Fruit fly (Drosophila melanogaster) whole organism, embryonic: ENCODE data around the gene CG43895.

Experiments used
- Antp ChIP-seq: fragments of 200-800 bp; sonication (Bioruptor generic); optimal IDR thresholded peaks from 3 replicates; lab custom pipeline; 2016; ENCODE audit warnings: missing biosample characterization, missing genetic modification characterization
- Asciz ChIP-seq: fragments of 200-800 bp; sonication (Bioruptor generic); optimal IDR thresholded peaks from 2 replicates; lab custom pipeline; 2017; ENCODE audit warnings: missing biosample characterization, mild to moderate bottlenecking, missing genetic modification characterization, missing genetic modification reagents
- Atf3 ChIP-seq: fragments of 200-800 bp; sonication (Bioruptor generic); optimal IDR thresholded peaks from 3 replicates; lab custom pipeline; 2016; ENCODE audit warnings: missing biosample characterization, missing genetic modification characterization
- CG10274 ChIP-seq: fragments of 200-800 bp; sonication (Bioruptor generic); optimal IDR thresholded peaks from 3 replicates; lab custom pipeline; 2017; ENCODE audit warnings: missing biosample characterization, mild to moderate bottlenecking, missing genetic modification characterization
- CG10959 ChIP-seq: fragments of 200-800 bp; sonication (Bioruptor generic); IDR thresholded peaks from 2 replicates; pipeline ENCODE4 v1.3.6; 2022; ENCODE audit warnings: missing biosample characterization, missing genetic modification characterization
- CG11247 ChIP-seq: fragments of 200-800 bp; sonication (Bioruptor generic); IDR thresholded peaks from 2 replicates; pipeline ENCODE4 v1.3.6; 2022; ENCODE audit warnings: missing biosample characterization, missing genetic modification characterization
- CG12391 ChIP-seq: fragments of 200-800 bp; sonication (Bioruptor generic); optimal IDR thresholded peaks from 3 replicates; lab custom pipeline; 2018; ENCODE audit warnings: missing biosample characterization, mild to moderate bottlenecking, missing genetic modification characterization, moderate library complexity
- CG14441 ChIP-seq: fragments of 200-800 bp; sonication (Bioruptor generic); IDR thresholded peaks from 2 replicates; pipeline ENCODE4 v1.3.6; 2022; ENCODE audit warnings: missing biosample characterization, missing genetic modification characterization
- CG15269 ChIP-seq: fragments of 200-800 bp; sonication (Bioruptor generic); optimal IDR thresholded peaks from 2 replicates; lab custom pipeline; 2018; ENCODE audit warnings: missing biosample characterization, mild to moderate bottlenecking, missing genetic modification characterization, moderate library complexity
- CG15696 ChIP-seq: fragments of 200-800 bp; sonication (Bioruptor generic); optimal IDR thresholded peaks from 2 replicates; lab custom pipeline; 2019; ENCODE audit warnings: missing biosample characterization, mild to moderate bottlenecking, missing genetic modification characterization, moderate library complexity
- CG1647 ChIP-seq: fragments of 200-800 bp; sonication (Bioruptor generic); optimal IDR thresholded peaks from 3 replicates; lab custom pipeline; 2016; ENCODE audit warnings: missing biosample characterization, missing genetic modification characterization
- CG18599 ChIP-seq: fragments of 200-800 bp; sonication (Bioruptor generic); optimal IDR thresholded peaks from 3 replicates; lab custom pipeline; 2017; ENCODE audit warnings: missing biosample characterization, missing genetic modification characterization, mild to moderate bottlenecking, moderate library complexity, missing genetic modification reagents
- CG18764 ChIP-seq: fragments of 200-800 bp; sonication (Bioruptor generic); optimal IDR thresholded peaks from 3 replicates; lab custom pipeline; 2016; ENCODE audit warnings: missing biosample characterization, missing genetic modification characterization
- CG30431 ChIP-seq: fragments of 200-800 bp; sonication (Bioruptor generic); optimal IDR thresholded peaks from 2 replicates; lab custom pipeline; 2017; ENCODE audit warnings: missing biosample characterization, missing genetic modification characterization
- CG31388 ChIP-seq: fragments of 200-800 bp; sonication (Bioruptor generic); optimal IDR thresholded peaks from 2 replicates; lab custom pipeline; 2016; ENCODE audit warnings: missing biosample characterization, missing genetic modification characterization
- CG32532 ChIP-seq: fragments of 200-800 bp; sonication (Bioruptor generic); IDR thresholded peaks from 2 replicates; pipeline ENCODE4 v1.3.6; 2022; ENCODE audit warnings: missing biosample characterization, missing genetic modification characterization
- CG33213 ChIP-seq: fragments of 200-800 bp; sonication (Bioruptor generic); optimal IDR thresholded peaks from 3 replicates; lab custom pipeline; 2016; ENCODE audit warnings: missing biosample characterization, missing genetic modification characterization
- CG4328 ChIP-seq: fragments of 200-800 bp; sonication (Bioruptor generic); optimal IDR thresholded peaks from 3 replicates; lab custom pipeline; 2017; ENCODE audit warnings: missing biosample characterization, missing genetic modification reagents, missing genetic modification characterization
- CG4617 ChIP-seq: fragments of 200-800 bp; sonication (Bioruptor generic); optimal IDR thresholded peaks from 3 replicates; lab custom pipeline; 2016; ENCODE audit warnings: missing biosample characterization, missing genetic modification characterization, borderline replicate concordance
- CG6689 ChIP-seq: fragments of 200-800 bp; sonication (Bioruptor generic); IDR thresholded peaks from 2 replicates; pipeline ENCODE4 v1.3.6; 2022; ENCODE audit warnings: missing biosample characterization, missing genetic modification characterization
- CG6765 ChIP-seq: fragments of 200-800 bp; sonication (Bioruptor generic); optimal IDR thresholded peaks from 3 replicates; lab custom pipeline; 2017; ENCODE audit warnings: missing biosample characterization, mild to moderate bottlenecking, missing genetic modification characterization
- CG6813 ChIP-seq: fragments of 200-800 bp; sonication (Bioruptor generic); optimal IDR thresholded peaks from 2 replicates; lab custom pipeline; 2017; ENCODE audit warnings: missing biosample characterization, missing genetic modification characterization, mild to moderate bottlenecking, moderate library complexity, missing genetic modification reagents
- CG7963 ChIP-seq: fragments of 200-800 bp; sonication (Bioruptor generic); IDR thresholded peaks from 3 replicates; pipeline ENCODE4 v1.3.6; 2022; ENCODE audit warnings: missing biosample characterization, missing genetic modification characterization; ENCODE audit not compliant: partially characterized antibody
- CG7987 ChIP-seq: fragments of 200-800 bp; sonication (Bioruptor generic); optimal IDR thresholded peaks from 2 replicates; lab custom pipeline; 2018; ENCODE audit warnings: missing biosample characterization, mild to moderate bottlenecking, missing genetic modification characterization, moderate library complexity
- CG9437 ChIP-seq: fragments of 200-800 bp; sonication (Bioruptor generic); optimal IDR thresholded peaks from 2 replicates; lab custom pipeline; 2018; ENCODE audit warnings: missing biosample characterization, mild to moderate bottlenecking, missing genetic modification characterization
- Deaf1 ChIP-seq: fragments of 200-800 bp; optimal IDR thresholded peaks from 3 replicates; lab custom pipeline; 2019; ENCODE audit warnings: missing biosample characterization, mild to moderate bottlenecking, missing genetic modification characterization, moderate library complexity
- Gug ChIP-seq: fragments of 200-800 bp; sonication (Bioruptor generic); IDR thresholded peaks from 4 replicates; pipeline ENCODE4 v1.3.6; 2022; ENCODE audit warnings: missing biosample characterization, missing genetic modification characterization
- Myb ChIP-seq: fragments of 200-800 bp; sonication (Bioruptor generic); optimal IDR thresholded peaks from 2 replicates; lab custom pipeline; 2016; ENCODE audit warnings: missing biosample characterization, missing genetic modification characterization
- Stat92E ChIP-seq, 3 experiments: fragments of >200 bp in 2 of 3; fragments of 200-800 bp in 1 of 3; sonication (Bioruptor generic) in 1 of 3; optimal IDR thresholded peaks; 2 replicates each; lab custom pipeline; 2017 to 2019; ENCODE audit warnings: missing biosample characterization in 3 of 3, missing genetic modification characterization in 3 of 3, mild to moderate bottlenecking in 1 of 3, moderate library complexity in 1 of 3
- TFAM ChIP-seq: fragments of 200-800 bp; sonication (Bioruptor generic); optimal IDR thresholded peaks from 2 replicates; lab custom pipeline; 2017; ENCODE audit warnings: missing biosample characterization, missing genetic modification characterization, inconsistent platforms
- aop ChIP-seq: fragments of 200-800 bp; sonication (Bioruptor generic); IDR thresholded peaks from 2 replicates; pipeline ENCODE4 v1.3.6; 2022; ENCODE audit warnings: missing biosample characterization, missing genetic modification characterization
- cg ChIP-seq: fragments of 200-800 bp; sonication (Bioruptor generic); optimal IDR thresholded peaks from 3 replicates; lab custom pipeline; 2019; ENCODE audit warnings: missing biosample characterization, mild to moderate bottlenecking, missing genetic modification characterization, moderate library complexity
- chif ChIP-seq, 2 experiments: fragments of 200-800 bp; sonication (Bioruptor generic); optimal IDR thresholded peaks; 3 replicates each; lab custom pipeline; 2016; ENCODE audit warnings: missing biosample characterization in 2 of 2, missing genetic modification characterization in 2 of 2
- chm ChIP-seq: fragments of 200-800 bp; sonication (Bioruptor generic); IDR thresholded peaks from 2 replicates; pipeline ENCODE4 v1.3.6; 2022; ENCODE audit warnings: missing biosample characterization, missing genetic modification characterization
- en ChIP-seq: fragments of 200-800 bp; sonication (Bioruptor generic); optimal IDR thresholded peaks from 2 replicates; lab custom pipeline; 2016; ENCODE audit warnings: missing biosample characterization, missing genetic modification characterization
- esg ChIP-seq: fragments of 200-800 bp; sonication (Bioruptor generic); conservative IDR thresholded peaks from 2 replicates; pipeline ENCODE4 v1.3.6; 2022; ENCODE audit warnings: missing biosample characterization, missing genetic modification characterization
- fru ChIP-seq: fragments of >200 bp; optimal IDR thresholded peaks from 2 replicates; lab custom pipeline; 2017
- ftz-f1 ChIP-seq: fragments of 200-800 bp; sonication (Bioruptor generic); optimal IDR thresholded peaks from 2 replicates; lab custom pipeline; 2016; ENCODE audit warnings: missing biosample characterization, missing genetic modification characterization
- ham ChIP-seq: fragments of 200-800 bp; sonication (Bioruptor generic); IDR thresholded peaks from 2 replicates; pipeline ENCODE4 v1.3.6; 2022; ENCODE audit warnings: missing biosample characterization, missing genetic modification characterization
- kni ChIP-seq: fragments of 200-800 bp; sonication (Bioruptor generic); optimal IDR thresholded peaks from 3 replicates; lab custom pipeline; 2017; ENCODE audit warnings: mild to moderate bottlenecking, missing biosample characterization, missing genetic modification reagents, missing genetic modification characterization
- knrl ChIP-seq: fragments of 200-800 bp; sonication (Bioruptor generic); IDR thresholded peaks from 3 replicates; pipeline ENCODE4 v1.3.6; 2022; ENCODE audit warnings: missing biosample characterization, missing genetic modification characterization; ENCODE audit not compliant: partially characterized antibody
- lola ChIP-seq, 3 experiments: fragments of >200 bp in 2 of 3; fragments of 200-800 bp in 1 of 3; sonication (Bioruptor generic) in 1 of 3; optimal IDR thresholded peaks; 2 replicates each; lab custom pipeline; 2017 to 2019; ENCODE audit warnings: missing biosample characterization in 3 of 3, missing genetic modification characterization in 3 of 3, mild to moderate bottlenecking in 1 of 3, moderate library complexity in 1 of 3
- lov ChIP-seq, 2 experiments: fragments of 200-800 bp in 1 of 2; fragments of >200 bp in 1 of 2; sonication (Bioruptor generic) in 1 of 2; IDR thresholded peaks in 1 of 2; optimal IDR thresholded peaks in 1 of 2; 2 replicates in 1 of 2; 3 replicates in 1 of 2; pipeline versions ENCODE4 v1.3.6 to Lab custom; 2017 to 2022; ENCODE audit warnings: missing biosample characterization in 1 of 2, missing genetic modification characterization in 1 of 2
- pb ChIP-seq: fragments of 200-800 bp; sonication (Bioruptor generic); optimal IDR thresholded peaks from 3 replicates; lab custom pipeline; 2016; ENCODE audit warnings: missing biosample characterization, missing genetic modification characterization
- phol ChIP-seq: fragments of 200-800 bp; sonication (Bioruptor generic); optimal IDR thresholded peaks from 3 replicates; lab custom pipeline; 2018; ENCODE audit warnings: missing biosample characterization, mild to moderate bottlenecking, missing genetic modification characterization, moderate library complexity
- rib ChIP-seq: fragments of 200-800 bp; sonication (Bioruptor generic); IDR thresholded peaks from 2 replicates; pipeline ENCODE4 v1.3.6; 2022; ENCODE audit warnings: missing biosample characterization, missing genetic modification characterization
- sd ChIP-seq: fragments of 200-800 bp; sonication (Bioruptor generic); optimal IDR thresholded peaks from 3 replicates; lab custom pipeline; 2018; ENCODE audit warnings: missing biosample characterization, mild to moderate bottlenecking, missing genetic modification characterization, moderate library complexity
- tna ChIP-seq: fragments of 200-800 bp; sonication (Bioruptor generic); IDR thresholded peaks from 2 replicates; pipeline ENCODE4 v1.3.6; 2022; ENCODE audit warnings: missing biosample characterization, missing genetic modification characterization; ENCODE audit not compliant: partially characterized antibody
- toy ChIP-seq: fragments of 200-800 bp; sonication (Bioruptor generic); IDR thresholded peaks from 2 replicates; pipeline ENCODE4 v1.3.6; 2022; ENCODE audit warnings: missing biosample characterization, missing genetic modification characterization

The CG43895 gene

DNA sequence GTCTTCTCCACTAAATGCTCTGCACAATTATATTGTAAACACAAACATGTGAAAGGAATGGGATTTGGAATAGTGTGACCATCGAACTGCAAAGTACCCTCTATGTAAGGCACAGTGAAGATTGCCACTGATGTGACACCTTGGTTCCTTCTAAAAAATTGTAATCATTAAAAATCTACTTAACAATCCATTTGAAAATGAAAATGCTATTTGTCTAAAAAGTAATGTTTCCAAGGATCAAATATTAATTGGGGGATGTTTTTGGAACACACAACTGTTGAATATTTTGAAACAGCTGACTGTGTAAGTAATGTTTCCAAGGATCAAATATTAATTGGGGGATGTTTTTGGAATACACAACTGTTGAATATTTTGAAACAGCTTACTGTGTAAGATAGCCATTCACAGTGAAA lies 14.7 kb upstream of the CG43895 start, which contains the start of gene CG32448 (continued):
- TF ChIP-seq CG6765 (GFP tag; lab: Kevin White, UChicago) (no peak), knrl (GFP tag; lab: Robert Waterston, UW) (0 out of 3 replicates have a peak, but pooled peaks have one; percentile 9), chm (GFP tag; lab: Robert Waterston, UW) (peak; percentile 63; the same call in 1 of the 2 replicates), Stat92E (GFP tag; optimal IDR thresholded peaks at IDR 0.05; lab: Kevin White, UChicago) (no peak), CG10274 (no peak), CG12391 (tag; lab: Kevin White, UChicago) (peak; percentile 68), CG33213 (GFP tag; lab: Kevin White, UChicago) (peak; percentile 19), fru (lab: Kevin White, UChicago) (no peak), CG6813 (GFP tag; lab: Kevin White, UChicago) (peak; percentile 6), CG18764 (GFP tag; lab: Kevin White, UChicago) (peak; percentile 47), Asciz (GFP tag; lab: Kevin White, UChicago) (no peak), CG15269 (tag; lab: Kevin White, UChicago) (peak; percentile 56), chif (GFP tag; optimal IDR thresholded peaks at IDR 0.05; lab: Kevin White, UChicago) (peak; percentile 26 to 74), Deaf1 (tag; lab: Kevin White, UChicago) (no peak), CG4328 (GFP tag; lab: Kevin White, UChicago) (no peak), CG30431 (GFP tag; lab: Kevin White, UChicago) (peak; percentile 34), tna (GFP tag; lab: Robert Waterston, UW) (no peak), sd (tag; lab: Kevin White, UChicago) (no peak), CG7987 (GFP tag; lab: Kevin White, UChicago) (no peak), phol (peak; percentile 62), CG32532 (GFP tag; lab: Robert Waterston, UW) (peak; percentile 76), Myb (peak; percentile 55), esg (peak; percentile 54), pb (no peak), kni (GFP tag; lab: Kevin White, UChicago) (no peak), CG4617 (GFP tag; lab: Kevin White, UChicago) (peak; percentile 57), CG15696 (tag; lab: Kevin White, UChicago) (peak; percentile 48), CG10959 (GFP tag; lab: Robert Waterston, UW) (peak; percentile 40; the same call in 1 of the 2 replicates), lola (GFP tag; optimal IDR thresholded peaks at IDR 0.05; lab: Kevin White, UChicago) (peak in 1 of 3 experiments; percentile 49), CG31388 (GFP tag; lab: Kevin White, UChicago) (peak; percentile 1), CG6689 (GFP tag; lab: Robert Waterston, UW) (peak; percentile 65), TFAM (GFP tag; lab: Kevin White, UChicago) (no peak), Gug (GFP tag; lab: Robert Waterston, UW) (peak; percentile 82), Antp (GFP tag; lab: Kevin White, UChicago) (peak; percentile 72), aop (GFP tag; lab: Robert Waterston, UW) (0 out of 2 replicates have a peak, but pooled peaks have one; percentile 30), CG9437 (GFP tag; lab: Kevin White, UChicago) (peak; percentile 41), CG18599 (GFP tag; lab: Kevin White, UChicago) (peak; percentile 56), ftz-f1 (GFP tag; lab: Kevin White, UChicago) (no peak), toy (GFP tag; lab: Robert Waterston, UW) (no peak), lov (optimal IDR thresholded peaks at IDR 0.05; lab: Kevin White, UChicago) (no peak), lov (GFP tag; IDR thresholded peaks at IDR 0.05; lab: Robert Waterston, UW) (0 out of 3 replicates have a peak, but pooled peaks have one; percentile 40), Atf3 (GFP tag; lab: Kevin White, UChicago) (peak; percentile 45), ham (GFP tag; lab: Robert Waterston, UW) (no peak), CG7963 (GFP tag; lab: Robert Waterston, UW) (no peak), CG1647 (GFP tag; lab: Kevin White, UChicago) (peak; percentile 49), CG11247 (GFP tag; lab: Robert Waterston, UW) (peak; percentile 79), en (peak; percentile 47), CG14441 (GFP tag; lab: Robert Waterston, UW) (peak; percentile 79), cg (no peak), rib (GFP tag; lab: Robert Waterston, UW) (no peak)
